Fruit fly (Drosophila melanogaster): ENCODE measurements around the gene CG12725.

The CG12725 gene

dm6 chrX:13384583-13385342, 17.9 kb downstream of the CG12725 start, which contains the start of the genes Rbp1-like and Tim9a (continued):
- TF ChIP-seq CG12104 (GFP tag; optimal IDR thresholded peaks at IDR 0.05) (peak; percentile 28), CG17186 (GFP tag; optimal IDR thresholded peaks at IDR 0.05) (peak; percentile 77), CG18599 (GFP tag; optimal IDR thresholded peaks at IDR 0.05) (peak; percentile 63), CG15269 (tag; optimal IDR thresholded peaks at IDR 0.05) (no peak), ac (GFP tag; optimal IDR thresholded peaks at IDR 0.05) (no peak), chn (GFP tag; optimal IDR thresholded peaks at IDR 0.05) (no peak), CG6254 (GFP tag; optimal IDR thresholded peaks at IDR 0.05) (no peak), CG10267 (tag; optimal IDR thresholded peaks at IDR 0.05) (peak; percentile 97), CG11093 (GFP tag; IDR thresholded peaks at IDR 0.05) (no peak), Ssrp (tag; optimal IDR thresholded peaks at IDR 0.05) (peak; percentile 7), CG10979 (tag; optimal IDR thresholded peaks at IDR 0.05) (peak; percentile 15), CG31441 (GFP tag; IDR thresholded peaks at IDR 0.05) (peak; percentile 37; the same call in 1 of the 2 replicates), CG6654 (GFP tag; optimal IDR thresholded peaks at IDR 0.05) (no peak), CG6175 (GFP tag; IDR thresholded peaks at IDR 0.05) (no peak), hbn (GFP tag; IDR thresholded peaks at IDR 0.05; ENCODE audit: partially characterized antibody) (peak; percentile 60), CG6791 (GFP tag; IDR thresholded peaks at IDR 0.05; ENCODE audit: partially characterized antibody) (no peak), ato (GFP tag; IDR thresholded peaks at IDR 0.05; ENCODE audit: partially characterized antibody) (peak; percentile 10; the same call in 1 of the 2 replicates), Sry-δ (GFP tag; optimal IDR thresholded peaks at IDR 0.05) (peak; percentile 52), gcm (GFP tag; optimal IDR thresholded peaks at IDR 0.05) (no peak), eve (GFP tag; optimal IDR thresholded peaks at IDR 0.05) (peak in 1 of 2 experiments; percentile 79), CG10321 (GFP tag; IDR thresholded peaks at IDR 0.05) (no peak), abd-A (tag; optimal IDR thresholded peaks at IDR 0.05) (no peak), grn (GFP tag; optimal IDR thresholded peaks at IDR 0.05) (no peak), Sin3A (optimal IDR thresholded peaks at IDR 0.05) (peak; percentile 74), ind (GFP tag; optimal IDR thresholded peaks at IDR 0.05) (peak; percentile 26), CG32532 (GFP tag; IDR thresholded peaks at IDR 0.05) (peak; percentile 22; the same call in 1 of the 2 replicates), vvl (GFP tag; IDR thresholded peaks at IDR 0.05) (no peak), Drgx (GFP tag; IDR thresholded peaks at IDR 0.05) (no peak), CG33213 (GFP tag; optimal IDR thresholded peaks at IDR 0.05) (no peak), CG3407 (GFP tag; optimal IDR thresholded peaks at IDR 0.05) (no peak), Fer2 (tag; optimal IDR thresholded peaks at IDR 0.05) (no peak), unpg (GFP tag; optimal IDR thresholded peaks at IDR 0.05) (no peak), H15 (GFP tag; IDR thresholded peaks at IDR 0.05) (no peak), fd96Cb (tag; optimal IDR thresholded peaks at IDR 0.05) (no peak), inv (GFP tag; IDR thresholded peaks at IDR 0.05; ENCODE audit: partially characterized antibody) (peak; percentile 76), al (GFP tag; IDR thresholded peaks at IDR 0.05) (no peak), sob (GFP tag; IDR thresholded peaks at IDR 0.05) (no peak), bigmax (GFP tag; optimal IDR thresholded peaks at IDR 0.05) (no peak), fd102C (GFP tag; optimal IDR thresholded peaks at IDR 0.05) (no peak), CG13296 (GFP tag; optimal IDR thresholded peaks at IDR 0.05) (peak; percentile 41), CG10147 (GFP tag; optimal IDR thresholded peaks at IDR 0.05) (no peak), kay (GFP tag; optimal IDR thresholded peaks at IDR 0.05) (no peak), nom (GFP tag; optimal IDR thresholded peaks at IDR 0.05) (peak; percentile 14), usp (GFP tag; optimal IDR thresholded peaks at IDR 0.05) (no peak), Adf1 (GFP tag; IDR thresholded peaks at IDR 0.05) (no peak), CG1233 (GFP tag; optimal IDR thresholded peaks at IDR 0.05) (peak; percentile 43), Ptx1 (GFP tag; IDR thresholded peaks at IDR 0.05) (0 out of 2 replicates have a peak, but pooled peaks have one; percentile 8), mirr (GFP tag; optimal IDR thresholded peaks at IDR 0.05) (no peak), Hr3 (GFP tag; optimal IDR thresholded peaks at IDR 0.05) (peak; percentile 41), pum (GFP tag; optimal IDR thresholded peaks at IDR 0.05) (no peak)
